Fruit fly (Drosophila melanogaster) whole organism, pupa: Measurements from ENCODE around the gene Fancm.

ENCODE experiments used
- CG10348 ChIP-seq: fragments of 200-800 bp; sonication (Bioruptor generic); IDR thresholded peaks from 2 replicates; pipeline ENCODE4 v1.3.6; 2022; ENCODE audit warnings: missing biosample characterization, missing genetic modification characterization
- CG12605 ChIP-seq: fragments of 200-800 bp; sonication (Bioruptor generic); IDR thresholded peaks from 2 replicates; pipeline ENCODE4 v1.3.6; 2022; ENCODE audit warnings: missing biosample characterization, missing genetic modification characterization
- CG13204 ChIP-seq: fragments of 200-800 bp; sonication (Bioruptor generic); optimal IDR thresholded peaks from 2 replicates; lab custom pipeline; 2018; ENCODE audit warnings: missing biosample characterization, mild to moderate bottlenecking, missing genetic modification characterization, moderate library complexity
- CG14655 ChIP-seq: fragments of 200-800 bp; sonication (Bioruptor generic); optimal IDR thresholded peaks from 3 replicates; lab custom pipeline; 2017; ENCODE audit warnings: mild to moderate bottlenecking, missing biosample characterization, missing genetic modification reagents, missing genetic modification characterization
- CG15710 ChIP-seq: fragments of 200-800 bp; sonication (Bioruptor generic); optimal IDR thresholded peaks from 2 replicates; lab custom pipeline; 2018; ENCODE audit warnings: missing biosample characterization, mild to moderate bottlenecking, missing genetic modification characterization, moderate library complexity
- CG17806 ChIP-seq: fragments of 200-800 bp; sonication (Bioruptor generic); optimal IDR thresholded peaks from 2 replicates; lab custom pipeline; 2018; ENCODE audit warnings: missing biosample characterization, mild to moderate bottlenecking, missing genetic modification characterization, moderate library complexity
- CG32121 ChIP-seq: fragments of 200-800 bp; sonication (Bioruptor generic); IDR thresholded peaks from 2 replicates; pipeline ENCODE4 v1.3.6; 2022; ENCODE audit warnings: missing biosample characterization, missing genetic modification characterization
- CG34367 ChIP-seq: fragments of 200-800 bp; sonication (Bioruptor generic); optimal IDR thresholded peaks from 2 replicates; lab custom pipeline; 2018; ENCODE audit warnings: missing biosample characterization, mild to moderate bottlenecking, missing genetic modification characterization
- CG4496 ChIP-seq: fragments of 200-800 bp; sonication (Bioruptor generic); IDR thresholded peaks from 3 replicates; pipeline ENCODE4 v1.3.6; 2022; ENCODE audit warnings: missing biosample characterization, missing genetic modification characterization
- CG8159 ChIP-seq: fragments of 200-800 bp; sonication (Bioruptor generic); optimal IDR thresholded peaks from 3 replicates; lab custom pipeline; 2018; ENCODE audit warnings: missing biosample characterization, mild to moderate bottlenecking, missing genetic modification characterization, moderate library complexity
- CG8301 ChIP-seq: fragments of 200-800 bp; sonication (Bioruptor generic); optimal IDR thresholded peaks from 2 replicates; lab custom pipeline; 2018; ENCODE audit warnings: missing biosample characterization, mild to moderate bottlenecking, missing genetic modification characterization
- CG9948 ChIP-seq: fragments of 200-800 bp; sonication (Bioruptor generic); optimal IDR thresholded peaks from 2 replicates; lab custom pipeline; 2018; ENCODE audit warnings: missing biosample characterization, mild to moderate bottlenecking, missing genetic modification characterization, moderate library complexity
- D1 ChIP-seq: fragments of 200-800 bp; sonication (Bioruptor generic); optimal IDR thresholded peaks from 2 replicates; lab custom pipeline; 2018; ENCODE audit warnings: missing biosample characterization, mild to moderate bottlenecking, missing genetic modification characterization, moderate library complexity
- EcR ChIP-seq: fragments of 200-800 bp; sonication (Bioruptor generic); optimal IDR thresholded peaks from 3 replicates; lab custom pipeline; 2019; ENCODE audit warnings: missing biosample characterization, missing genetic modification characterization, mild to moderate bottlenecking, moderate library complexity, missing genetic modification reagents
- Ets98B ChIP-seq: fragments of 200-800 bp; sonication (Bioruptor generic); IDR thresholded peaks from 2 replicates; pipeline ENCODE4 v1.3.6; 2022; ENCODE audit warnings: missing biosample characterization, missing genetic modification characterization
- Pif1A ChIP-seq: fragments of 200-800 bp; sonication (Bioruptor generic); optimal IDR thresholded peaks from 3 replicates; lab custom pipeline; 2016; ENCODE audit warnings: missing biosample characterization, missing genetic modification characterization
- Pif1B ChIP-seq: fragments of 200-800 bp; sonication (Bioruptor generic); optimal IDR thresholded peaks from 3 replicates; lab custom pipeline; 2016; ENCODE audit warnings: missing biosample characterization, missing genetic modification characterization
- Snoo ChIP-seq: fragments of 200-800 bp; sonication (Bioruptor generic); optimal IDR thresholded peaks from 3 replicates; lab custom pipeline; 2017; ENCODE audit warnings: missing biosample characterization, mild to moderate bottlenecking, missing genetic modification characterization, inconsistent platforms
- fd96Ca ChIP-seq: fragments of 200-800 bp; sonication (Bioruptor generic); IDR thresholded peaks from 3 replicates; pipeline ENCODE4 v1.3.6; 2022; ENCODE audit warnings: missing biosample characterization, missing genetic modification characterization
- gl ChIP-seq: fragments of 200-800 bp; sonication (Bioruptor generic); optimal IDR thresholded peaks from 2 replicates; lab custom pipeline; 2018; ENCODE audit warnings: missing biosample characterization, mild to moderate bottlenecking, missing genetic modification characterization
- rn ChIP-seq: fragments of 200-800 bp; sonication (Bioruptor generic); IDR thresholded peaks from 2 replicates; pipeline ENCODE4 v1.3.6; 2022; ENCODE audit warnings: missing biosample characterization, missing genetic modification characterization

Fancm gene

DNA sequence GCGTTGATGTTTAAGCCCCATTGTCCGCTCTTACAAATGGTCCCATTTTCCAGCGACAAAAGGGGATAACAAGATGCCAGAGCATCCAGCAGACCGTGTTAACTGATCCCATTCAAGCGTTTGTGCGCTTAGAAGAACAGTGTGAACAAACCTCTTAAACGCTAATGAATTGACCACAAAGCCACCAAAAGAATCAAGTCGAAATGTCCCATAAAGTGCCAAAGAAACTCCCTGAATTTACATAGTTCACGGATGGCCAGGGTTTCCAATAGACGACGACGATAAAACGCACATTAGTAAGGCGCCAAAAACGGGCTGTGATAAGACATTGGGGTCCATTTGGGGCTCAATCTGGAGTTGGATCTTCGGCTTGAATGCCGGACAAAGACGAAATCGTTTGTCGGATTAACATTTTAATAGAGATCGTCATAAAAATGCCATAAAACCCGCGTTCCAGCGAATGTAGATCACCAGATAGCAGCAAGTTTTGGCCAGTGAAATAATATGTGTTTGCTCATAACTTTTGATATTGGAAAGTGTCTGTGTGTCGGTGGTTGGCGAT lies 19.2 kb downstream of the Fancm start:
- TF ChIP-seq CG32121 (GFP tag; lab: Robert Waterston, UW) (no peak), D1 (tag; lab: Kevin White, UChicago) (no peak)

DNA sequence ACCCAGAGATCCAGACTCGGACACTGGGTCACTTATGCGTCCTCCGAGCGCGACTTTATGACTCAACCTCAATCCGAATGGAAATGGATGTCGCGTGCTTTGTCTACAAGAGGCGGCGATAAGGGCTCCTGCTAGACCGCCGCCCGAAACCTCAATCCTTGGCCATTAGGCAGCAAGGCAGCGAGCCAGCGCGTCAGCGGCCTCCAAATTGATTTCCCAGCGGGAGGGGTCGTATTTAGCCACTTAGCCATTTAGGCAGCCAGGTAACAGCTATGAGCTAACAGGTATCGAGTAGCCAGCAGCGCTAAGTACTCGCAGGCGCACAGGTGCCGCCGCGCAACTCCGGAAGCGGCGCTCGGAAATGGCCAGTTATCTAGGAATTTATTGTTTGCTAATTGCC lies 24.1 kb downstream of the Fancm start:
- TF ChIP-seq CG8301 (tag; lab: Kevin White, UChicago) = no peak
- TF ChIP-seq CG15710 = no peak
- TF ChIP-seq Ets98B (GFP tag; lab: Robert Waterston, UW) = no peak
- TF ChIP-seq CG10348 = no peak
- TF ChIP-seq CG8159 (tag; lab: Kevin White, UChicago) = no peak
- no peak for TF ChIP-seq D1 (tag; lab: Kevin White, UChicago)
- no peak for TF ChIP-seq CG17806 (tag; lab: Kevin White, UChicago)
- no peak for TF ChIP-seq Snoo (tag; lab: Kevin White, UChicago)
- TF ChIP-seq CG34367 (tag; lab: Kevin White, UChicago) = no peak
- TF ChIP-seq CG13204 = no peak
- no peak for TF ChIP-seq Pif1B (GFP tag; lab: Kevin White, UChicago)
- no peak for TF ChIP-seq CG14655 (GFP tag; lab: Kevin White, UChicago)
- TF ChIP-seq EcR (GFP tag; lab: Kevin White, UChicago) = no peak
- no peak for TF ChIP-seq fd96Ca
- TF ChIP-seq Pif1A = no peak
- no peak for TF ChIP-seq CG12605 (GFP tag; lab: Robert Waterston, UW)
- TF ChIP-seq CG32121 (GFP tag; lab: Robert Waterston, UW) = no peak
- TF ChIP-seq CG9948 = no peak
- no peak for TF ChIP-seq CG4496 (GFP tag; lab: Robert Waterston, UW)
- TF ChIP-seq, all 21 proteins: peak for 0

DNA sequence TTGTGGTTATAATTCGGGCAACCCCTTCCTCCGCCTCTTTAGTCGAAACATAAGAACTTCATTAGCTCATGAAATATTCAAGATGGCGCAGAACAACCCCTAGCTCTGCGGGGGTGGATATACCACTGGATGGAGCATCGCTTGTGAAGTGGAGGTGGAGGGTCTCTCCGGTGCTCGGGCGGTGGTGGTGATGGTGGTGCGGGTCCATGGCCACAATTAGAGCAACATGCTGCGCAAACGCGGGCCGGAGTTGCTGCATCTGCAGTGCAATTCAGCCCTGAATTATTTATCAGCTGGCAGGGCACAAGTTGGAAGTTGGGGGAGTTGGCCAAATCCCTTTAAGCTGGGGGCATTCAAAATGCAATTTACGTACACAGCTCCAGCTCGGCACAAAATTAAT lies 28.9 kb downstream of the Fancm start:
- no peak for TF ChIP-seq gl (tag; lab: Kevin White, UChicago)

DNA sequence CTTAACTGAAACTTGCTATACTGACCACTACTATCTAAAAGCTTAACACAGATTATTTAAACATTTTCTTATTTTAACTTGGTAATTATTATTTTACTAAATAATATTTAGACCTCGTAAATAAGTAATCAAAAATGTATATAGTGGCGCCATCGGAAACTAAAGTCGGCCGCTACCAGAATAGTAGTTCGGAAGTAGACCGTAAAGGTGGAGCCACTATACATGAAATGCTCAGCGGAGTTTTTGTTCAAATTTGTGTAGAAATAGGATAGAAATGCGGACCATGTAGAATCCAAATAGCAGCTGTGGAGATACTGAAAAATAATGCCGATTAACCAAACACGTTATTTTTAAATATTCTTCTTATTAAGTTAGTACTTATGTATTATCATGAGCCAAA lies 38.1 kb downstream of the Fancm start:
- peak; percentile 65 for TF ChIP-seq CG9948
- TF ChIP-seq CG8159 (tag; lab: Kevin White, UChicago) = peak; percentile 74
- peak; percentile 96 for TF ChIP-seq Snoo (tag; lab: Kevin White, UChicago)
- peak; percentile 85 for TF ChIP-seq CG15710
- peak; percentile 80 for TF ChIP-seq Pif1B (GFP tag; lab: Kevin White, UChicago)
- TF ChIP-seq fd96Ca = peak; percentile 75
- TF ChIP-seq Ets98B (GFP tag; lab: Robert Waterston, UW) = peak; percentile 83; the same call in 1 of the 2 replicates
- TF ChIP-seq CG12605 (GFP tag; lab: Robert Waterston, UW) = peak; percentile 54; the same call in 1 of the 2 replicates
- TF ChIP-seq rn (GFP tag; lab: Robert Waterston, UW) = peak; percentile 94
- TF ChIP-seq CG17806 (tag; lab: Kevin White, UChicago) = no peak
- no peak for TF ChIP-seq CG8301 (tag; lab: Kevin White, UChicago)
- TF ChIP-seq CG14655 (GFP tag; lab: Kevin White, UChicago) = no peak
- TF ChIP-seq D1 (tag; lab: Kevin White, UChicago) = peak; percentile 47
- peak; percentile 75 for TF ChIP-seq gl (tag; lab: Kevin White, UChicago)
- TF ChIP-seq CG10348 = 0 out of 2 replicates have a peak, but pooled peaks have one; percentile 22
- TF ChIP-seq Pif1A = no peak
- TF ChIP-seq CG34367 (tag; lab: Kevin White, UChicago) = peak; percentile 93
- peak; percentile 97; the same call in 2 of the 3 replicates for TF ChIP-seq CG4496 (GFP tag; lab: Robert Waterston, UW)
- 0 out of 2 replicates have a peak, but pooled peaks have one; percentile 81 for TF ChIP-seq CG32121 (GFP tag; lab: Robert Waterston, UW)
- TF ChIP-seq CG13204 = no peak
- no peak for TF ChIP-seq EcR (GFP tag; lab: Kevin White, UChicago)
- TF ChIP-seq, all 21 proteins: peak for 15

- TF ChIP-seq Pif1A (no peak), fd96Ca (no peak), CG9948 (no peak), gl (tag; lab: Kevin White, UChicago) (no peak), Pif1B (GFP tag; lab: Kevin White, UChicago) (no peak), EcR (GFP tag; lab: Kevin White, UChicago) (no peak), Ets98B (GFP tag; lab: Robert Waterston, UW) (no peak), CG4496 (GFP tag; lab: Robert Waterston, UW) (no peak), rn (GFP tag; lab: Robert Waterston, UW) (no peak), D1 (tag; lab: Kevin White, UChicago) (no peak), CG32121 (GFP tag; lab: Robert Waterston, UW) (no peak), CG8159 (tag; lab: Kevin White, UChicago) (no peak), CG13204 (no peak), CG17806 (tag; lab: Kevin White, UChicago) (no peak), CG15710 (no peak), CG14655 (GFP tag; lab: Kevin White, UChicago) (no peak)
Measured at dm6 chr3R:21520756-21521155, 38.6 kb downstream of the Fancm start, which contains the start of gene sp3. Gene sp3, plus strand, starts transcription at chr3R:21520928.

- TF ChIP-seq CG13204 (no peak), CG8159 (tag; lab: Kevin White, UChicago) (no peak), EcR (GFP tag; lab: Kevin White, UChicago) (no peak)
Measured at dm6 chr3R:21521780-21522179, 39.7 kb downstream of the Fancm start.
